Worm (Caenorhabditis elegans) whole organism, early embryonic: Measurements from ENCODE around the gene ZK945.8.

Experiments
- B0310.2 ChIP-seq: sonication (generic microtip); optimal IDR thresholded peaks from 2 replicates; lab custom pipeline; 2016; ENCODE audit warnings: mild to moderate bottlenecking, missing genetic modification characterization, missing compliant biosample characterization
- F13C5.2 ChIP-seq: sonication (generic microtip); optimal IDR thresholded peaks from 2 replicates; lab custom pipeline; 2017; ENCODE audit warnings: mild to moderate bottlenecking, missing genetic modification characterization, inconsistent platforms, missing compliant biosample characterization
- aly-1 ChIP-seq: sonication (generic microtip); optimal IDR thresholded peaks from 2 replicates; lab custom pipeline; 2016; ENCODE audit warnings: missing genetic modification characterization, missing compliant biosample characterization
- ama-1 ChIP-seq: fragments of 150-350 bp; optimal IDR thresholded peaks from 2 replicates; lab custom pipeline; 2014
- ceh-13 ChIP-seq: fragments of 200-800 bp; sonication (Bioruptor generic); optimal IDR thresholded peaks from 2 replicates; lab custom pipeline; 2018; ENCODE audit warnings: mild to moderate bottlenecking, missing genetic modification characterization, missing compliant biosample characterization
- ceh-36 ChIP-seq: sonication (generic microtip); optimal IDR thresholded peaks from 2 replicates; lab custom pipeline; 2016; ENCODE audit warnings: missing genetic modification characterization, inconsistent platforms, missing compliant biosample characterization
- ets-7 ChIP-seq: sonication (generic microtip); optimal IDR thresholded peaks from 2 replicates; lab custom pipeline; 2016; ENCODE audit warnings: missing genotype, missing genetic modification characterization, missing compliant biosample characterization
- flt-1 ChIP-seq: fragments of 200-800 bp; sonication (Bioruptor generic); IDR thresholded peaks from 2 replicates; pipeline ENCODE4 v1.3.6; 2022; ENCODE audit warnings: missing genetic modification characterization, missing compliant biosample characterization
- hmbx-1 ChIP-seq: sonication (generic microtip); optimal IDR thresholded peaks from 2 replicates; lab custom pipeline; 2016; ENCODE audit warnings: mild to moderate bottlenecking, missing genetic modification characterization, missing compliant biosample characterization
- hmg-4 ChIP-seq: fragments of 200-800 bp; sonication (Bioruptor generic); optimal IDR thresholded peaks from 2 replicates; lab custom pipeline; 2018; ENCODE audit warnings: mild to moderate bottlenecking, missing genetic modification characterization, missing compliant biosample characterization
- hnd-1 ChIP-seq: sonication (generic microtip); optimal IDR thresholded peaks from 2 replicates; lab custom pipeline; 2016; ENCODE audit warnings: missing genetic modification characterization, missing compliant biosample characterization
- pes-1 ChIP-seq: fragments of 200-800 bp; sonication (Bioruptor generic); IDR thresholded peaks from 2 replicates; pipeline ENCODE4 v1.3.6; 2022; ENCODE audit warnings: missing genetic modification reagents, missing genetic modification characterization, missing compliant biosample characterization
- scrt-1 ChIP-seq: fragments of 200-800 bp; sonication (Bioruptor generic); IDR thresholded peaks from 2 replicates; pipeline ENCODE4 v1.3.6; 2022; ENCODE audit warnings: missing genetic modification characterization, missing compliant biosample characterization
- sea-1 ChIP-seq: fragments of 200-800 bp; sonication (Bioruptor generic); conservative IDR thresholded peaks from 2 replicates; pipeline ENCODE4 v1.3.6; 2022; ENCODE audit warnings: missing genetic modification characterization, missing compliant biosample characterization
- tbx-11 ChIP-seq: fragments of 200-800 bp; sonication (Bioruptor generic); IDR thresholded peaks from 2 replicates; pipeline ENCODE4 v1.3.6; 2022; ENCODE audit warnings: missing genetic modification characterization, missing compliant biosample characterization
- tbx-37 ChIP-seq: fragments of 200-800 bp; sonication (Bioruptor generic); conservative IDR thresholded peaks from 2 replicates; pipeline ENCODE4 v1.3.6; 2022; ENCODE audit warnings: missing genetic modification reagents, missing genetic modification characterization, missing compliant biosample characterization
- tra-4 ChIP-seq: sonication (generic microtip); optimal IDR thresholded peaks from 2 replicates; lab custom pipeline; 2017; ENCODE audit warnings: missing genetic modification characterization, missing compliant biosample characterization

Gene ZK945.8

DNA sequence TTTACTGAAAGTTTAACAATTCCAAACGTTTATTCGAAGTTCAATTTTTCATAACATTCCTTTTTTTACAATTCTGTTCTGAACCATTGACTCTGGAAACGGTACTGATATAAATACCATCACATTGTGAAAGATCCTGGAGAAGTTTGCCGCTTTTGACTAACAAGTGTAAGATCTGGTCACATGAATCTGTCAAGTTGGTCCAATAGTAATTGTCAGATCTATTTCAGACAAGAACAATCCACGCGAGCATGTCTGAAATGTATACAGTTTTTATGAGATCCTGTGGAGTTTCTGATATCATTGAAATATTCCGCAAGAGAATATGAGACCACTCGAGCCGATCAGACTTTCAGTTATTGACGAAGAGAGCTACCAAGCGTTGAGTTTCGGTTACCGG lies 15.3 kb upstream of the ZK945.8 start:
- TF ChIP-seq ceh-13 (GFP tag; lab: Kevin White, UChicago) (no peak), hmg-4 (GFP tag; lab: Kevin White, UChicago) (no peak), sea-1 (GFP tag; lab: Robert Waterston, UW) (no peak), F13C5.2 (tag; lab: Kevin White, UChicago) (no peak), tra-4 (tag; lab: Kevin White, UChicago) (no peak), ama-1 (lab: Kevin White, UChicago) (no peak), hnd-1 (no peak), hmbx-1 (tag; lab: Kevin White, UChicago) (no peak), flt-1 (GFP tag; lab: Robert Waterston, UW) (no peak), B0310.2 (tag; lab: Kevin White, UChicago) (no peak), pes-1 (no peak), ceh-36 (tag; lab: Kevin White, UChicago) (no peak), tbx-37 (no peak)

DNA sequence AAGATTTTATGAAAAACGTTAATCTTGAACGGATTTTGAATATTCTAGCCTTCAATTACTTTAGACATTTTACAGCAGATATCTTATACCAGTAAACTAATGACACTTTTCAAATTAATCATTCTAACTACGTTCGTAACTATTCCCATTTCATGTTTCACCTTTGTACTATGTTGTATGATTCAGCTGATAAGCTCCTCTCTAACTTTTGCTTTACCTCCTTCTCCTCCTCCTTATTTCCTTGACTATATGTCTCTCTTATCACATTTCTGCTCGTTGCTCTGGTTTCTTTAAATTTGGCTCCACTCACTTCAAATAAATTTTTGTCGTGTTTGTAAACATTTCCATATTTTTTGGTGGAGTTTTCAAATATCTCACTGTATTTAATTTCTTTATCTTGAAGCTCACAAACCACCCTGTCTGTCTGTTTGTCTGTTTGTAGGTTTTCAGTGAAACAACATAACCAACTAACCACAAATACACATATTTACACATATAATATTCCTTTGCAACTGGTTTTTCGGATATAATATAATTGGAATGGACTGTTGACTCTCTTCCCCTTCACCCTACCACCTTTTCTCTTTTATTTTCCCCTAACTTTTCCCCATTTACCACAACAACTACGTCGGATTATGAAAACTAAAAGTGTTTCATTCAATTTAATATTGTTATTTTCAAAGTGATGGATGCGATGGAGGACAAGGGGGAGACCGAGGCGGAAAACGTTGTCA lies 14.1 kb upstream of the ZK945.8 start, which contains the start of gene lact-2:
TSS of gene lact-2 (plus strand) at position 684 of the 734 bp plus-strand sequence.
- TF ChIP-seq pes-1 = no peak
- TF ChIP-seq flt-1 (GFP tag; lab: Robert Waterston, UW) = no peak
- no peak for TF ChIP-seq sea-1 (GFP tag; lab: Robert Waterston, UW)
- TF ChIP-seq tbx-37 = no peak
- no peak for TF ChIP-seq hmg-4 (GFP tag; lab: Kevin White, UChicago)
- TF ChIP-seq hmbx-1 (tag; lab: Kevin White, UChicago) = no peak
- TF ChIP-seq aly-1 (tag; lab: Kevin White, UChicago) = no peak
- no peak for TF ChIP-seq tra-4 (tag; lab: Kevin White, UChicago)
- no peak for TF ChIP-seq ceh-36 (tag; lab: Kevin White, UChicago)
- no peak for TF ChIP-seq scrt-1 (GFP tag; lab: Robert Waterston, UW)
- TF ChIP-seq ama-1 (lab: Kevin White, UChicago) = no peak
- no peak for TF ChIP-seq ceh-13 (GFP tag; lab: Kevin White, UChicago)
- TF ChIP-seq hnd-1 = no peak
- TF ChIP-seq tbx-11 (GFP tag; lab: Robert Waterston, UW) = no peak
- no peak for TF ChIP-seq ets-7 (tag; lab: Kevin White, UChicago)
- no peak for TF ChIP-seq B0310.2 (tag; lab: Kevin White, UChicago)
- TF ChIP-seq F13C5.2 (tag; lab: Kevin White, UChicago) = no peak

DNA sequence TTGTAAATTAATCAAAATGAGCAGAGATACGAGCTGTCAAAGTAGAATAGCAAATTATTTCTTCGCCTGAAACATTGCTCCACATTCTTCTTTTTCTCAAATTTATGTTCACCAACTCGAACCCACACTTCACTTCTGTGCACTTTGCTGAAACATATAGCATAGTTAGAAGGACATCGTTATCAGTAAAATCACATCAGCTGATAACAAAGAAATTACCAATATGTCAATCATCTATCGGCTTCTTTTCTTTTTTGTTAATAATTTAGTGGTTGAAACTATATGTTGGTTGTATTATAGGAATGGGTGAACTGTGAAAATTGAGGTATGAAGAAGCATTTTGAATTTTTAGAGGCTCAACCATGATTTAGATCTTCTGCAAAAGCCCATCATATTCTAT lies 13.2 kb upstream of the ZK945.8 start:
- no peak for TF ChIP-seq ama-1 (lab: Kevin White, UChicago)
- TF ChIP-seq F13C5.2 (tag; lab: Kevin White, UChicago) = no peak
- no peak for TF ChIP-seq ceh-13 (GFP tag; lab: Kevin White, UChicago)
- TF ChIP-seq tra-4 (tag; lab: Kevin White, UChicago) = no peak

DNA sequence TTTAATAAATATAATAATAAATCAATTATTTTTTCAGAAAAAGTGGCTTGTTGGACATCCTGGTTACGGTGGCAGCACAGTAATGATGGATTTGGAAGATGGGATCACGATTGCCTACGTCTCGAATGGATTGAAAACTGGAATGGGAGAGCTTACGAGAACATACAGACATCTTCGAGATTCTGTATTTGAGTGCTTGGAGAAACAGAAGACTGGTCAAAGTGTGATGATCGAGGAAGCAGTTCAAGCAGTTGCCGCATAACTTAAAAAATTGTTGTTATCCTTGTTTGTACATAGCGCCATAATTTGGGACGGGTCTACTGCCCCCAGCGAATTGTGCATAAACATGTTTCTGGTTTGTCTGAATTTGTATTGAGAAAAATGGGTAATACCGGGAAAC lies 10.0 kb upstream of the ZK945.8 start:
- TF ChIP-seq tra-4 (tag; lab: Kevin White, UChicago) = no peak
- TF ChIP-seq hmbx-1 (tag; lab: Kevin White, UChicago) = no peak
- TF ChIP-seq scrt-1 (GFP tag; lab: Robert Waterston, UW) = no peak
- no peak for TF ChIP-seq B0310.2 (tag; lab: Kevin White, UChicago)
- TF ChIP-seq ceh-36 (tag; lab: Kevin White, UChicago) = no peak
- no peak for TF ChIP-seq tbx-11 (GFP tag; lab: Robert Waterston, UW)
- TF ChIP-seq sea-1 (GFP tag; lab: Robert Waterston, UW) = no peak
- TF ChIP-seq ama-1 (lab: Kevin White, UChicago) = no peak
- no peak for TF ChIP-seq tbx-37
- TF ChIP-seq ets-7 (tag; lab: Kevin White, UChicago) = no peak

DNA sequence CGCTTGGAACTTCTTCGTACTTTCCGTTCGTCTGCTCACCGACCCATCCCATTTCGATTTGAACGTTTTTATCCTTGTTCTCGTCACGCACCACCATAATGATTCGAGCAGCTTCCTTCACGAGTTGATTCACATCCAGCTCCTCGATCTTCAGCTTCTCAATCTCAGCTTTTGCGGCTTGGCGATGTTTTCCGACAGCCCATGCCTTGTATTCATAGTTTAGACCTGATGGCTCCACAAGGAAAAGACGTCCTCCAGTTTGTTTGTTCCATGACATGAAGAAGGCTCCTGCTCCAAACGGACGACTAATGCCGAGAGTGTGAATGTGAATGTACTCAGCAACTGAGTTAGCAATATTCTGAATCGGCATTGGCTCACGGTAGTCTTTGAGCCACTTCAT lies 9.4 kb upstream of the ZK945.8 start:
- no peak for TF ChIP-seq scrt-1 (GFP tag; lab: Robert Waterston, UW)
- no peak for TF ChIP-seq hmg-4 (GFP tag; lab: Kevin White, UChicago)
- no peak for TF ChIP-seq ceh-36 (tag; lab: Kevin White, UChicago)
- no peak for TF ChIP-seq aly-1 (tag; lab: Kevin White, UChicago)
- no peak for TF ChIP-seq F13C5.2 (tag; lab: Kevin White, UChicago)
- no peak for TF ChIP-seq tbx-37
- no peak for TF ChIP-seq tbx-11 (GFP tag; lab: Robert Waterston, UW)
- TF ChIP-seq ets-7 (tag; lab: Kevin White, UChicago) = no peak
- no peak for TF ChIP-seq ceh-13 (GFP tag; lab: Kevin White, UChicago)
- TF ChIP-seq flt-1 (GFP tag; lab: Robert Waterston, UW) = no peak
- TF ChIP-seq hnd-1 = no peak
- TF ChIP-seq pes-1 = no peak
- TF ChIP-seq sea-1 (GFP tag; lab: Robert Waterston, UW) = no peak
- no peak for TF ChIP-seq B0310.2 (tag; lab: Kevin White, UChicago)
- TF ChIP-seq ama-1 (lab: Kevin White, UChicago) = no peak
- no peak for TF ChIP-seq hmbx-1 (tag; lab: Kevin White, UChicago)
- no peak for TF ChIP-seq tra-4 (tag; lab: Kevin White, UChicago)

DNA sequence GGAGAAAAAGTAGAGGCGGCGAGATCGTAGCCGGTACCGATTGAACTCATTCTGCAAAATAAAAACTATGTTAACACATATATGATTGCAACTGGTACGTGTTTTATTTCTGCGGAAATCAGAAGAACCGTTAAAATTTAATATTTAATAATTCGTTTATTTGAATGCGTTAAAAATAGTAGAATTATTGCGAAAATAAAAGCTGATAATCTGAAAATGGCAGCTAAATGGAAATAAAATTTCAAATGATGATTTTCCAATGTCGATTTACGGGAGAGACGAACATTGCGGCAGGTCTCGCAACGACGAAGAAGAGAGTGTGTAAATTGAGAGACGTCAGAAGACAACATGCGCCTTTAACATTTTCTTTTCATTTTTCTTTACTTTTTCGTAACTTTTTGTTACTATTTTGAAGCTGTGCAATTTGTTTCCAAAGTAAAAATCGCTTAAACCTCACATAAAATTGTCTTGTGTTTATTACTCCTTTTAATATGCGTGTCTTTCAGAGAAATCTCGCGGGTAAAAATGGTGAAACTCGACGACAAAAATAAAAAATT lies 8.6 kb upstream of the ZK945.8 start, which contains the start of the genes pas-7 and puf-12:
TSS of gene pas-7 (minus strand) at position 51 of the 557 bp plus-strand sequence.
TSS of gene puf-12 (plus strand) at position 507 of the 557 bp plus-strand sequence.
- TF ChIP-seq ets-7 (tag; lab: Kevin White, UChicago) (no peak), pes-1 (no peak), tra-4 (tag; lab: Kevin White, UChicago) (no peak), ceh-13 (GFP tag; lab: Kevin White, UChicago) (no peak), tbx-37 (no peak), hmg-4 (GFP tag; lab: Kevin White, UChicago) (no peak), scrt-1 (GFP tag; lab: Robert Waterston, UW) (no peak), ama-1 (lab: Kevin White, UChicago) (no peak)
